Fruit fly (Drosophila melanogaster): Measurements from ENCODE around the gene btl.

The btl gene

DNA sequence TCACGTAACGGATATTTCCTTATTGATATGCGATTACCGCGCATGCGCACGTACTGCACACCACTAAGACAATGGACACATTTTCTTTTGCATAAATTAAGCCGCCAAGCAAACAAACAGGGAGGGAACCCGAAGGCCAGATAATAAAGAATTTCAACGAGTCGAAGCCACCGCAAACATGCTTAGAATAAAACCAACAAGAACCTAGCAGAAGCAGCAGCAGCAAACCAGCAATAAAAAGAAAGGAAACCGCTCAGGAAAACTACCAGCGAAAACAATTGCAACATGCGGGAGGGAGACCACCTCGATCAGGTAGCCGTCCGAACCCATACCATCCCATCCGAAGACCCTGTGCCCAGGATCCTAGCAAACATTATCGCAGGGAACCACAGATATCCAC is 987 bp downstream of the btl start:
- TF ChIP-seq Elba2 (GFP tag; optimal IDR thresholded peaks at IDR 0.05) (peak; percentile 10), tll (GFP tag; optimal IDR thresholded peaks at IDR 0.05) (peak in 1 of 2 experiments; percentile 75), croc (GFP tag; conservative IDR thresholded peaks at IDR 0.05) (no peak), kni (GFP tag; optimal IDR thresholded peaks at IDR 0.05) (peak; percentile 74), prd (optimal IDR thresholded peaks at IDR 0.05) (no peak), prd (GFP tag; IDR thresholded peaks at IDR 0.05) (peak; percentile 7; the same call in 1 of the 3 replicates), insv (GFP tag; optimal IDR thresholded peaks at IDR 0.05) (peak in 1 of 2 experiments; percentile 47), D (optimal IDR thresholded peaks at IDR 0.05) (peak; percentile 29), D (GFP tag; optimal IDR thresholded peaks at IDR 0.05) (no peak), cad (GFP tag; optimal IDR thresholded peaks at IDR 0.05) (peak; percentile 82), vvl (GFP tag; IDR thresholded peaks at IDR 0.05) (peak; percentile 56), CTCF (GFP tag; optimal IDR thresholded peaks at IDR 0.05) (no peak), pros (GFP tag; optimal IDR thresholded peaks at IDR 0.05) (no peak), zen (tag; optimal IDR thresholded peaks at IDR 0.05) (peak; percentile 13), mld (GFP tag; IDR thresholded peaks at IDR 0.05; ENCODE audit: partially characterized antibody) (no peak), CG15479 (GFP tag; optimal IDR thresholded peaks at IDR 0.05) (peak; percentile 90), CG3726 (GFP tag; IDR thresholded peaks at IDR 0.05) (0 out of 3 replicates have a peak, but pooled peaks have one; percentile 15), Nf-YA (GFP tag; IDR thresholded peaks at IDR 0.05) (no peak)

DNA sequence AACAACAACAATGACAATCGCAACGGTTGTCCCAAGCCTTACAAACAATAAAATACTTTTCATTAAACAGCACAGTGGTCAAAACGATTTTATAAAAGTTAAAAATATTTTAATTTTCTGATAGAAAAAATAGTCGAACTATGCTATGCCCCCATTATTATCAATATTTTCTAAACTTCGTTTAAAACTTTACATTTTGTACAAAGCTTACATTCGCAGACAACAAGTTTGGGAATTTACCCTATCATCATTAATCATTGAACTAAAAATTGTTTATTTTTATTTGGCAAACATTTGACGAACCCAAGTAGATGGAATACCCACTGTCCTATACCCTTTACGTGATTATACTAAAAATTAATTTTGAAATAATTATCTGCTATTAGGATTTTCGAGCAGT is 2.7 kb downstream of the btl start:
- TF ChIP-seq CG17361 (GFP tag; IDR thresholded peaks at IDR 0.05) (no peak), Sin3A (optimal IDR thresholded peaks at IDR 0.05) (no peak), CG1792 (GFP tag; optimal IDR thresholded peaks at IDR 0.05) (no peak), sens (GFP tag) (peak; percentile 55), mirr (GFP tag; optimal IDR thresholded peaks at IDR 0.05) (no peak)

DNA sequence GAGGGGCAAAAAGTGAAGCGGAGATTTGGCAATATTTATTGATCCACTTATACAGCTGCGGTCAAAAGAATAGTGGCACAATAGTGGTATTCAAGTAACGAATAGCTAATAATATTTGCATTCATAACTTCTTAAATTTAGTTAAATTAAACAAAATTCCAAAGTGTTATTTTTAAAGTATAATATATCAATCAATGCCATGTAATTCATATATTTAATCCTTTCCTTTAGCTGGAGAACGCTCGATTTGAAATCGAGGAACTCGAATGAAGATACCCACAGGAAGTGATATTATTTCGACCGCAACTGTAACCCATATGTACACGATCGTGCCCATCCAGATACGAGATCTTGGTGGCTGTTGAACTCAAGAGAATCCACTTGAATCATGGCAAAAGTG is 3.7 kb downstream of the btl start:
- TF ChIP-seq vfl (GFP tag; optimal IDR thresholded peaks at IDR 0.05) (no peak), CG11696 (GFP tag; IDR thresholded peaks at IDR 0.05) (peak; percentile 28; the same call in 1 of the 2 replicates)

DNA sequence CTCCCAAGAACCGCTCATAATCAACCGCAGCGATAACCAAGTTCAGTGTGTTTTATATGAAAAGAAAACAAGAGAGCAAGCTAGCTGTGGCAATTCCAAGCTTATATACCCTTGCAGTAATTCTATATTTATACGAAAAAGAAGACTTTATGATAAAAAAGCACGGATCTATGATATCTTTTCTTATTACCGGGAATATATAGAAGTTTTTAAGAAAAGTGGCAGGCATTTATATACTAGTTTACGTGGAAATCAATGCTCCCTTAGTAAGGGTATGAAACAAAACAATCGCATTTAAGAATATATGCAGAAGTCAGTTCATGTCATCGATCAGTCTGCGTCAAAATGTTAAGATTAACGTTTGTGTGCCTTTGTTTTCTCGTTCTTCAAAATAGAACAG is 7.7 kb downstream of the btl start, which contains the start of gene CG8100:
Gene CG8100 (plus strand): TSS at position 333 of the 400 bp plus-strand sequence.
- peak; percentile 65 for TF ChIP-seq corto (GFP tag; optimal IDR thresholded peaks at IDR 0.05)
- no peak for TF ChIP-seq CG9609 (GFP tag; optimal IDR thresholded peaks at IDR 0.05)
- TF ChIP-seq pan (optimal IDR thresholded peaks at IDR 0.05): no peak
- no peak for TF ChIP-seq pan (GFP tag; optimal IDR thresholded peaks at IDR 0.05 in 1 of 2, IDR thresholded peaks at IDR 0.05 in 1 of 2)
- no peak for TF ChIP-seq CG6765 (GFP tag; optimal IDR thresholded peaks at IDR 0.05)
- no peak for TF ChIP-seq CG4854 (GFP tag; optimal IDR thresholded peaks at IDR 0.05)
- no peak for TF ChIP-seq sqz (GFP tag; optimal IDR thresholded peaks at IDR 0.05)
- TF ChIP-seq pb (GFP tag; optimal IDR thresholded peaks at IDR 0.05): no peak
- TF ChIP-seq Fer1 (GFP tag; optimal IDR thresholded peaks at IDR 0.05): no peak
- TF ChIP-seq gem (tag; optimal IDR thresholded peaks at IDR 0.05): peak; percentile 3
- TF ChIP-seq D19A (tag; optimal IDR thresholded peaks at IDR 0.05): peak; percentile 53
- TF ChIP-seq CG14667 (GFP tag; IDR thresholded peaks at IDR 0.05): no peak
- TF ChIP-seq sens (GFP tag): peak; percentile 6
- TF ChIP-seq lbe (GFP tag; optimal IDR thresholded peaks at IDR 0.05): peak; percentile 7
